Worm (Caenorhabditis elegans): ENCODE data around the gene tag-18.

- TF ChIP-seq tab-1 (GFP tag; IDR thresholded peaks at IDR 0.05): no peak
- no peak for TF ChIP-seq flt-1 (GFP tag; IDR thresholded peaks at IDR 0.05)
- no peak for TF ChIP-seq cog-1 (tag; optimal IDR thresholded peaks at IDR 0.05)
These were observed 9.4 kb upstream of the tag-18 start for ce11 chrX:3743190-3743589.

Data from whole organism, midembryonic.